Worm (Caenorhabditis elegans): ENCODE data around the gene mec-1.

DNA sequence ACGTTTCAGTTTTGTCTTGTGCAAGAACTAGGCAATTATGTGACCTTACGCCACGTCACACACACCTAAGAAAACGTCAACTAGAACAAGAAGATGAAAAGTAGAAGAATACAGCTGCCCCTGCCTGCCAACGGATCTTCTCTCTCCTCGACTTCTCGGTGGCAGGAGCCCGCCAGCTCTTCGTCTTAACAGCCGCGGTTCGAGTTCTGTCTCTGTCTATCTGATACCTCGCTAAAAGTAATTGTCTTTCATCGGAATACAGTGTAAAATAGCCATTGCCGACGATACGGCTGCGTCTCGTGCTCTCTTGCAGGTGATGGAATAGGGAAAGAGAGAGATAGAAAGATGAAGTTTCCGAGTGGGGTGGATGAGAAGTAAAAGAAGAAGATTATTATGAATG, 26.1 kb upstream of the mec-1 start:
- TF ChIP-seq unc-62 (GFP tag; optimal IDR thresholded peaks at IDR 0.05): no peak
- no peak for TF ChIP-seq madf-3 (GFP tag; IDR thresholded peaks at IDR 0.05)
- TF ChIP-seq nfya-1 (tag; optimal IDR thresholded peaks at IDR 0.05; ENCODE audit: borderline replicate concordance, insufficient read depth): no peak
- TF ChIP-seq lin-40 (tag; optimal IDR thresholded peaks at IDR 0.05): no peak

All from whole organism, young adult.